Fruit fly (Drosophila melanogaster): Measurements from ENCODE around the gene Pp2B-14D.

DNA sequence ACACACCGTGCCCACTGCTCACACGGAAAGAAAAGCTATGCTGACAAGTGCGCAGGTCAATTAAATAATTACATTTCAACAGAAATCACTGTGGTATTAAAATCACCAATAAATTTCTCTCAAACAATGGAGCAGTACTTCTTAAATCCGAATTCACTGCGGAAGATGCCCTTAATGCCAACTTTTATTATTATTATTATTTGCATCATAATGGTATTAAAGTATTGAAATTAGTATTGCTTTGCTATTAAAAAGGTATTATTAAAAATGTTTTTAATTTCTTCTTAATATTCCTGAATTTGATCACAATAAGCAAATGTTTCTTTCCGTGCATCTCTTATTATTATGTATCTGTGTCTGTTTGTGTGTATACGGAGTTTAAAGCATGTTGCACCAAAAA lies 20.2 kb upstream of the Pp2B-14D start:
- no peak for TF ChIP-seq jim (GFP tag; optimal IDR thresholded peaks at IDR 0.05)
- no peak for TF ChIP-seq tai (GFP tag; optimal IDR thresholded peaks at IDR 0.05)
- TF ChIP-seq dmrt93B (GFP tag; optimal IDR thresholded peaks at IDR 0.05) = no peak
- no peak for TF ChIP-seq Hnf4 (GFP tag; optimal IDR thresholded peaks at IDR 0.05)
- no peak for TF ChIP-seq OdsH (GFP tag; optimal IDR thresholded peaks at IDR 0.05)
- TF ChIP-seq Abd-B (GFP tag; optimal IDR thresholded peaks at IDR 0.05) = no peak
- TF ChIP-seq Myc (optimal IDR thresholded peaks at IDR 0.05) = no peak
- TF ChIP-seq sv (GFP tag; optimal IDR thresholded peaks at IDR 0.05) = peak; percentile 15
- TF ChIP-seq rgr (GFP tag; optimal IDR thresholded peaks at IDR 0.05) = no peak
- TF ChIP-seq pan (optimal IDR thresholded peaks at IDR 0.05) = no peak
- no peak for TF ChIP-seq GATAd (GFP tag; optimal IDR thresholded peaks at IDR 0.05)
- no peak for TF ChIP-seq brk (GFP tag; optimal IDR thresholded peaks at IDR 0.05)
- peak; percentile 20 for TF ChIP-seq fru (GFP tag; optimal IDR thresholded peaks at IDR 0.05)
